Fruit fly (Drosophila melanogaster) whole organism, embryonic: ENCODE results near the gene Kdm3.

Experiments
- Abd-B ChIP-seq: fragments of 200-800 bp; sonication (Bioruptor generic); optimal IDR thresholded peaks from 2 replicates; lab custom pipeline; 2018; ENCODE audit warnings: missing biosample characterization, mild to moderate bottlenecking, missing genetic modification characterization, moderate library complexity
- B-H2 ChIP-seq: fragments of 200-800 bp; sonication (Bioruptor generic); optimal IDR thresholded peaks from 2 replicates; lab custom pipeline; 2018; ENCODE audit warnings: missing biosample characterization, mild to moderate bottlenecking, missing genetic modification characterization
- Bdp1 ChIP-seq: fragments of 200-800 bp; sonication (Bioruptor generic); optimal IDR thresholded peaks from 3 replicates; lab custom pipeline; 2016; ENCODE audit warnings: missing biosample characterization, missing genetic modification characterization
- Bgb ChIP-seq: fragments of 200-800 bp; sonication (Bioruptor generic); IDR thresholded peaks from 2 replicates; pipeline ENCODE4 v1.3.6; 2022; ENCODE audit warnings: missing biosample characterization, missing genetic modification characterization; ENCODE audit not compliant: partially characterized antibody
- CG10267 ChIP-seq: fragments of 200-800 bp; sonication (Bioruptor generic); optimal IDR thresholded peaks from 2 replicates; lab custom pipeline; 2018; ENCODE audit warnings: missing biosample characterization, mild to moderate bottlenecking, missing genetic modification characterization, moderate library complexity
- CG10462 ChIP-seq: fragments of 200-800 bp; sonication (Bioruptor generic); optimal IDR thresholded peaks from 2 replicates; lab custom pipeline; 2016; ENCODE audit warnings: missing biosample characterization, missing genetic modification characterization
- CG12299 ChIP-seq: fragments of 200-800 bp; sonication (Bioruptor generic); optimal IDR thresholded peaks from 2 replicates; lab custom pipeline; 2018; ENCODE audit warnings: missing biosample characterization, mild to moderate bottlenecking, missing genetic modification characterization
- CG14710 ChIP-seq: fragments of 200-800 bp; sonication (Bioruptor generic); optimal IDR thresholded peaks from 3 replicates; lab custom pipeline; 2019; ENCODE audit warnings: missing biosample characterization, mild to moderate bottlenecking, missing genetic modification characterization, moderate library complexity
- CG15601 ChIP-seq: fragments of 200-800 bp; sonication (Bioruptor generic); optimal IDR thresholded peaks from 3 replicates; lab custom pipeline; 2019; ENCODE audit warnings: missing biosample characterization, mild to moderate bottlenecking, missing genetic modification characterization, moderate library complexity
- CG1603 ChIP-seq: fragments of 200-800 bp; sonication (Bioruptor generic); optimal IDR thresholded peaks from 2 replicates; lab custom pipeline; 2019; ENCODE audit warnings: missing biosample characterization, mild to moderate bottlenecking, missing genetic modification characterization, moderate library complexity
- CG17385 ChIP-seq: fragments of 200-800 bp; sonication (Bioruptor generic); optimal IDR thresholded peaks from 3 replicates; lab custom pipeline; 2018; ENCODE audit warnings: missing biosample characterization, mild to moderate bottlenecking, missing genetic modification characterization
- CG17912 ChIP-seq: fragments of 200-800 bp; sonication (Bioruptor generic); optimal IDR thresholded peaks from 2 replicates; lab custom pipeline; 2018; ENCODE audit warnings: missing biosample characterization, mild to moderate bottlenecking, missing genetic modification characterization
- CG18011 ChIP-seq: fragments of 200-800 bp; sonication (Bioruptor generic); optimal IDR thresholded peaks from 2 replicates; lab custom pipeline; 2017; ENCODE audit warnings: missing biosample characterization, missing genetic modification characterization, mild to moderate bottlenecking, moderate library complexity, missing genotype
- CG6175 ChIP-seq: fragments of 200-800 bp; sonication (Bioruptor generic); IDR thresholded peaks from 3 replicates; pipeline ENCODE4 v1.3.6; 2022; ENCODE audit warnings: missing biosample characterization, missing genetic modification characterization
- CG7556 ChIP-seq: fragments of 200-800 bp; sonication (Bioruptor generic); optimal IDR thresholded peaks from 2 replicates; lab custom pipeline; 2017; ENCODE audit warnings: missing biosample characterization, mild to moderate bottlenecking, missing genetic modification characterization
- CG8290 ChIP-seq, 3 experiments: fragments of 200-800 bp; sonication (Bioruptor generic); optimal IDR thresholded peaks; 2 replicates each; lab custom pipeline; 2016 to 2019; ENCODE audit warnings: missing biosample characterization in 3 of 3, missing genetic modification characterization in 3 of 3, mild to moderate bottlenecking in 2 of 3, moderate library complexity in 1 of 3
- CG9797 ChIP-seq: fragments of 200-800 bp; sonication (Bioruptor generic); optimal IDR thresholded peaks from 3 replicates; lab custom pipeline; 2018; ENCODE audit warnings: missing biosample characterization, mild to moderate bottlenecking, missing genetic modification characterization
- CG9817 ChIP-seq: fragments of 200-800 bp; sonication (Bioruptor generic); optimal IDR thresholded peaks from 2 replicates; lab custom pipeline; 2018; ENCODE audit warnings: missing biosample characterization, mild to moderate bottlenecking, missing genetic modification characterization, moderate library complexity
- CG9876 ChIP-seq: fragments of 200-800 bp; sonication (Bioruptor generic); optimal IDR thresholded peaks from 2 replicates; lab custom pipeline; 2016; ENCODE audit warnings: missing biosample characterization, missing genetic modification characterization
- CrebB ChIP-seq: fragments of 200-800 bp; sonication (Bioruptor generic); optimal IDR thresholded peaks from 3 replicates; lab custom pipeline; 2018; ENCODE audit warnings: missing biosample characterization, mild to moderate bottlenecking, missing genetic modification characterization
- E2f2 ChIP-seq: fragments of 200-800 bp; sonication (Bioruptor generic); IDR thresholded peaks from 2 replicates; pipeline ENCODE4 v1.3.6; 2022; ENCODE audit warnings: missing biosample characterization, missing genetic modification characterization
- Elba2 ChIP-seq: fragments of 200-800 bp; sonication (Bioruptor generic); optimal IDR thresholded peaks from 3 replicates; lab custom pipeline; 2016; ENCODE audit warnings: missing biosample characterization, missing genetic modification characterization
- Hmx ChIP-seq: fragments of 200-800 bp; sonication (Bioruptor generic); optimal IDR thresholded peaks from 2 replicates; lab custom pipeline; 2016; ENCODE audit warnings: missing biosample characterization, missing genetic modification characterization
- Meics ChIP-seq: fragments of 200-800 bp; sonication (Bioruptor generic); optimal IDR thresholded peaks from 2 replicates; lab custom pipeline; 2017; ENCODE audit warnings: missing biosample characterization, mild to moderate bottlenecking, missing genetic modification characterization
- NC2α ChIP-seq: fragments of 200-800 bp; sonication (Bioruptor generic); optimal IDR thresholded peaks from 2 replicates; lab custom pipeline; 2016; ENCODE audit warnings: missing biosample characterization, missing genetic modification characterization
- NK7.1 ChIP-seq: fragments of 200-800 bp; sonication (Bioruptor generic); optimal IDR thresholded peaks from 3 replicates; lab custom pipeline; 2016; ENCODE audit warnings: missing biosample characterization, missing genetic modification characterization
- PHDP ChIP-seq: fragments of 200-800 bp; sonication (Bioruptor generic); optimal IDR thresholded peaks from 3 replicates; lab custom pipeline; 2018; ENCODE audit warnings: missing biosample characterization, mild to moderate bottlenecking, missing genetic modification characterization, moderate library complexity
- Rx ChIP-seq: fragments of 200-800 bp; sonication (Bioruptor generic); IDR thresholded peaks from 2 replicates; pipeline ENCODE4 v1.3.6; 2022; ENCODE audit warnings: missing biosample characterization, missing genetic modification characterization
- Sin3A ChIP-seq: fragments of >200 bp; optimal IDR thresholded peaks from 2 replicates; lab custom pipeline; 2018
- Xbp1 ChIP-seq: fragments of 200-800 bp; sonication (Bioruptor generic); optimal IDR thresholded peaks from 3 replicates; lab custom pipeline; 2016; ENCODE audit warnings: missing biosample characterization, mild to moderate bottlenecking, missing genetic modification characterization
- bab2 ChIP-seq: fragments of 200-800 bp; sonication (Bioruptor generic); optimal IDR thresholded peaks from 2 replicates; lab custom pipeline; 2016; ENCODE audit warnings: missing biosample characterization, missing genetic modification characterization
- bigmax ChIP-seq: fragments of 200-800 bp; sonication (Bioruptor generic); optimal IDR thresholded peaks from 2 replicates; lab custom pipeline; 2018; ENCODE audit warnings: missing biosample characterization, mild to moderate bottlenecking, missing genetic modification characterization
- bowl ChIP-seq: fragments of 200-800 bp; sonication (Bioruptor generic); IDR thresholded peaks from 2 replicates; pipeline ENCODE4 v1.3.6; 2022; ENCODE audit warnings: missing biosample characterization, missing genetic modification characterization
- cad ChIP-seq: fragments of >200 bp; optimal IDR thresholded peaks from 2 replicates; lab custom pipeline; 2017; ENCODE audit warnings: missing biosample characterization, missing genetic modification characterization
- crc ChIP-seq: fragments of 200-800 bp; sonication (Bioruptor generic); optimal IDR thresholded peaks from 2 replicates; lab custom pipeline; 2016; ENCODE audit warnings: missing biosample characterization, missing genetic modification characterization
- dati ChIP-seq: fragments of 200-800 bp; sonication (Bioruptor generic); IDR thresholded peaks from 2 replicates; pipeline ENCODE4 v1.3.6; 2022; ENCODE audit warnings: missing biosample characterization, missing genetic modification characterization
- dysf ChIP-seq: fragments of 200-800 bp; sonication (Bioruptor generic); IDR thresholded peaks from 3 replicates; pipeline ENCODE4 v1.3.6; 2022; ENCODE audit warnings: missing biosample characterization, missing genetic modification characterization
- fd102C ChIP-seq: fragments of 200-800 bp; sonication (Bioruptor generic); optimal IDR thresholded peaks from 2 replicates; lab custom pipeline; 2018; ENCODE audit warnings: missing biosample characterization, mild to moderate bottlenecking, missing genetic modification characterization, moderate library complexity
- fd64A ChIP-seq: fragments of 200-800 bp; sonication (Bioruptor generic); optimal IDR thresholded peaks from 3 replicates; lab custom pipeline; 2018; ENCODE audit warnings: missing biosample characterization, mild to moderate bottlenecking, missing genetic modification characterization
- grn ChIP-seq: fragments of 200-800 bp; sonication (Bioruptor generic); optimal IDR thresholded peaks from 3 replicates; lab custom pipeline; 2017; ENCODE audit warnings: missing biosample characterization, missing genetic modification characterization
- gro ChIP-seq: fragments of 200-800 bp; sonication (Bioruptor generic); optimal IDR thresholded peaks from 2 replicates; lab custom pipeline; 2016; ENCODE audit warnings: missing biosample characterization, missing genetic modification characterization
- hb ChIP-seq: fragments of 200-800 bp; sonication (Bioruptor generic); IDR thresholded peaks from 3 replicates; pipeline ENCODE4 v1.3.6; 2022; ENCODE audit warnings: missing biosample characterization, missing genetic modification characterization; ENCODE audit not compliant: partially characterized antibody
- lilli ChIP-seq: fragments of 200-800 bp; sonication (Bioruptor generic); optimal IDR thresholded peaks from 3 replicates; lab custom pipeline; 2016; ENCODE audit warnings: missing biosample characterization, missing genetic modification characterization
- mam ChIP-seq: fragments of 200-800 bp; sonication (Bioruptor generic); optimal IDR thresholded peaks from 3 replicates; lab custom pipeline; 2016; ENCODE audit warnings: missing biosample characterization, missing genetic modification characterization
- onecut ChIP-seq: fragments of 200-800 bp; sonication (Bioruptor generic); IDR thresholded peaks from 2 replicates; pipeline ENCODE4 v1.3.6; 2022; ENCODE audit warnings: missing biosample characterization, missing genetic modification characterization
- ranshi ChIP-seq: fragments of 200-800 bp; sonication (Bioruptor generic); IDR thresholded peaks from 2 replicates; pipeline ENCODE4 v1.3.6; 2022; ENCODE audit warnings: missing biosample characterization, missing genetic modification characterization
- seq ChIP-seq: fragments of 200-800 bp; sonication (Bioruptor generic); IDR thresholded peaks from 2 replicates; pipeline ENCODE4 v1.3.6; 2022; ENCODE audit warnings: missing biosample characterization, missing genetic modification characterization
- stwl ChIP-seq: fragments of 200-800 bp; sonication (Bioruptor generic); optimal IDR thresholded peaks from 3 replicates; lab custom pipeline; 2018; ENCODE audit warnings: missing biosample characterization, mild to moderate bottlenecking, missing genetic modification characterization, moderate library complexity
- tup ChIP-seq: fragments of 200-800 bp; sonication (Bioruptor generic); optimal IDR thresholded peaks from 2 replicates; lab custom pipeline; 2016; ENCODE audit warnings: missing biosample characterization, mild to moderate bottlenecking, missing genetic modification characterization, moderate library complexity
- twi ChIP-seq: fragments of 200-800 bp; optimal IDR thresholded peaks from 2 replicates; lab custom pipeline; 2019; ENCODE audit warnings: missing biosample characterization, mild to moderate bottlenecking, missing genetic modification characterization, moderate library complexity
- zen ChIP-seq: fragments of 200-800 bp; sonication (Bioruptor generic); optimal IDR thresholded peaks from 3 replicates; lab custom pipeline; 2018; ENCODE audit warnings: missing biosample characterization, mild to moderate bottlenecking, missing genetic modification characterization, moderate library complexity

Gene Kdm3

dm6 chr3R:9513052-9513420 is 2.8 kb upstream of the Kdm3 start, which contains the start of the genes Ras85D and Rlb1 (continued):
- TF ChIP-seq CG18011 (GFP tag; lab: Kevin White, UChicago) (peak; percentile 13), seq (GFP tag; lab: Robert Waterston, UW) (no peak), Bgb (no peak), CG12299 (peak; percentile 14), CG9797 (peak; percentile 36), CG8290 (GFP tag; optimal IDR thresholded peaks at IDR 0.05; lab: Kevin White, UChicago) (peak; percentile 70), CG8290 (tag; optimal IDR thresholded peaks at IDR 0.05; lab: Kevin White, UChicago) (peak in 1 of 2 experiments; percentile 62), crc (GFP tag; lab: Kevin White, UChicago) (peak; percentile 64), CG1603 (tag; lab: Kevin White, UChicago) (peak; percentile 72), hb (GFP tag; lab: Robert Waterston, UW) (no peak), CG10462 (GFP tag; lab: Kevin White, UChicago) (peak; percentile 47), bigmax (no peak), twi (tag; lab: Kevin White, UChicago) (peak; percentile 62), CG14710 (tag; lab: Kevin White, UChicago) (peak; percentile 77), CG17385 (GFP tag; lab: Kevin White, UChicago) (peak; percentile 20), Xbp1 (GFP tag; lab: Kevin White, UChicago) (peak; percentile 84), PHDP (tag; lab: Kevin White, UChicago) (peak; percentile 56), CG10267 (tag; lab: Kevin White, UChicago) (peak; percentile 67), NK7.1 (GFP tag; lab: Kevin White, UChicago) (peak; percentile 71), tup (peak; percentile 16), ranshi (GFP tag; lab: Robert Waterston, UW) (no peak), onecut (GFP tag; lab: Robert Waterston, UW) (peak; percentile 29; the same call in 1 of the 2 replicates), gro (peak; percentile 90), CG9876 (GFP tag; lab: Kevin White, UChicago) (peak; percentile 79), Meics (peak; percentile 63), Bdp1 (GFP tag; lab: Kevin White, UChicago) (peak; percentile 58), zen (tag; lab: Kevin White, UChicago) (peak; percentile 8), grn (GFP tag; lab: Kevin White, UChicago) (peak; percentile 63), CG17912 (peak; percentile 60), stwl (tag; lab: Kevin White, UChicago) (peak; percentile 27), CrebB (tag; lab: Kevin White, UChicago) (peak; percentile 62), E2f2 (GFP tag; lab: Robert Waterston, UW) (no peak), Rx (GFP tag; lab: Robert Waterston, UW) (no peak), Hmx (peak; percentile 47), Abd-B (GFP tag; lab: Kevin White, UChicago) (no peak), fd102C (GFP tag; lab: Kevin White, UChicago) (no peak), CG6175 (GFP tag; lab: Robert Waterston, UW) (no peak), CG15601 (peak; percentile 75), NC2α (GFP tag; lab: Kevin White, UChicago) (peak; percentile 59), CG7556 (GFP tag; lab: Kevin White, UChicago) (peak; percentile 37), fd64A (GFP tag; lab: Kevin White, UChicago) (no peak), CG9817 (tag; lab: Kevin White, UChicago) (peak; percentile 89), Sin3A (lab: Kevin White, UChicago) (peak; percentile 98), cad (GFP tag; lab: Kevin White, UChicago) (no peak), B-H2 (GFP tag; lab: Kevin White, UChicago) (peak; percentile 77), mam (GFP tag; lab: Kevin White, UChicago) (peak; percentile 89), dysf (GFP tag; lab: Robert Waterston, UW) (no peak), bab2 (GFP tag; lab: Kevin White, UChicago) (peak; percentile 87), lilli (peak; percentile 88), bowl (GFP tag; lab: Robert Waterston, UW) (no peak), Elba2 (GFP tag; lab: Kevin White, UChicago) (peak; percentile 17), dati (GFP tag; lab: Robert Waterston, UW) (no peak)
